Fruit fly (Drosophila melanogaster): ENCODE data around the gene CG14252.

- TF ChIP-seq psq (optimal IDR thresholded peaks at IDR 0.05): no peak
- TF ChIP-seq h (optimal IDR thresholded peaks at IDR 0.05): no peak
- no peak for TF ChIP-seq Sin3A (optimal IDR thresholded peaks at IDR 0.05)
- no peak for TF ChIP-seq Myc (optimal IDR thresholded peaks at IDR 0.05)
Observed at dm6 chr3R:26968823-26969638, 23.7 kb downstream of the CG14252 start.

Measured in Kc167 (cell line).